Worm (Caenorhabditis elegans) whole organism, L2 larva: ENCODE results near the gene srh-31.

Experiments used
- C34F6.9 ChIP-seq: fragments of 150-350 bp; optimal IDR thresholded peaks from 2 replicates; lab custom pipeline; 2014; ENCODE audit warnings: missing biosample characterization, missing genetic modification characterization
- F13H6.1 ChIP-seq: sonication (generic microtip); optimal IDR thresholded peaks from 2 replicates; lab custom pipeline; 2016; ENCODE audit warnings: missing genetic modification characterization, missing compliant biosample characterization
- R02D3.7 ChIP-seq: fragments of 150-350 bp; optimal IDR thresholded peaks from 2 replicates; lab custom pipeline; 2014; ENCODE audit warnings: missing biosample characterization, missing genetic modification characterization
- Y55F3AM.14 ChIP-seq: fragments of 200-800 bp; sonication (Bioruptor generic); optimal IDR thresholded peaks from 2 replicates; lab custom pipeline; 2018; ENCODE audit warnings: mild to moderate bottlenecking, missing genetic modification characterization, missing compliant biosample characterization
- ZK546.5 ChIP-seq: sonication (generic microtip); optimal IDR thresholded peaks from 2 replicates; lab custom pipeline; 2017; ENCODE audit warnings: missing biosample characterization, missing genetic modification characterization
- aly-2 ChIP-seq: fragments of 150-350 bp; optimal IDR thresholded peaks from 2 replicates; lab custom pipeline; 2014; ENCODE audit warnings: missing biosample characterization, missing genetic modification characterization
- blmp-1 ChIP-seq: sonication (generic microtip); optimal IDR thresholded peaks from 2 replicates; lab custom pipeline; 2017; ENCODE audit warnings: missing genetic modification characterization, mild to moderate bottlenecking, missing compliant biosample characterization, antibody characterized with exemption, moderate library complexity; ENCODE audit not compliant: insufficient read depth
- ceh-16 ChIP-seq: fragments of 150-350 bp; optimal IDR thresholded peaks from 2 replicates; lab custom pipeline; 2014; ENCODE audit warnings: missing biosample characterization, missing genetic modification characterization
- crh-2 ChIP-seq: sonication (generic microtip); optimal IDR thresholded peaks from 2 replicates; lab custom pipeline; 2017; ENCODE audit warnings: missing biosample characterization, missing genetic modification characterization
- egl-27 ChIP-seq: sonication (generic microtip); optimal IDR thresholded peaks from 3 replicates; lab custom pipeline; 2017; ENCODE audit warnings: missing biosample characterization, missing genetic modification reagents, missing genetic modification characterization
- elt-3 ChIP-seq: sonication (generic microtip); optimal IDR thresholded peaks from 2 replicates; lab custom pipeline; 2017; ENCODE audit warnings: missing biosample characterization, missing genetic modification characterization
- fos-1 ChIP-seq: fragments of 150-350 bp; optimal IDR thresholded peaks from 2 replicates; lab custom pipeline; 2014; ENCODE audit warnings: missing biosample characterization, missing genetic modification characterization
- gmeb-1 ChIP-seq: fragments of 150-350 bp; optimal IDR thresholded peaks from 2 replicates; lab custom pipeline; 2014; ENCODE audit warnings: missing biosample characterization, missing genetic modification characterization
- lin-11 ChIP-seq: fragments of 150-350 bp; sonication (generic microtip); optimal IDR thresholded peaks from 2 replicates; lab custom pipeline; 2014; ENCODE audit warnings: missing biosample characterization, missing genetic modification characterization, inconsistent platforms, mixed read lengths
- lin-13 ChIP-seq: fragments of 150-350 bp; optimal IDR thresholded peaks from 2 replicates; lab custom pipeline; 2014; ENCODE audit warnings: missing biosample characterization, missing genetic modification reagents, missing genetic modification characterization
- lsy-2 ChIP-seq, 2 experiments: fragments of 150-350 bp in 1 of 2; sonication (generic microtip) in 1 of 2; optimal IDR thresholded peaks; 2 replicates each; lab custom pipeline; 2014 to 2017; ENCODE audit warnings: missing biosample characterization in 2 of 2, missing genetic modification characterization in 2 of 2
- mab-5 ChIP-seq: fragments of 150-350 bp; optimal IDR thresholded peaks from 2 replicates; lab custom pipeline; 2014; ENCODE audit warnings: missing biosample characterization, missing genetic modification characterization
- mbf-1 ChIP-seq: sonication (generic microtip); optimal IDR thresholded peaks from 2 replicates; lab custom pipeline; 2017; ENCODE audit warnings: missing biosample characterization, missing genetic modification characterization
- mdl-1 ChIP-seq, 2 experiments: fragments of 150-350 bp in 1 of 2; sonication (generic microtip) in 1 of 2; optimal IDR thresholded peaks; 2 replicates each; lab custom pipeline; 2017; ENCODE audit warnings: missing biosample characterization in 2 of 2, missing genetic modification characterization in 2 of 2
- nhr-10 ChIP-seq: sonication (generic microtip); optimal IDR thresholded peaks from 2 replicates; lab custom pipeline; 2017; ENCODE audit warnings: missing biosample characterization, missing genetic modification characterization
- nhr-12 ChIP-seq: fragments of 150-350 bp; optimal IDR thresholded peaks from 2 replicates; lab custom pipeline; 2014; ENCODE audit warnings: missing biosample characterization, missing genetic modification characterization
- nhr-23 ChIP-seq: fragments of 150-350 bp; optimal IDR thresholded peaks from 2 replicates; lab custom pipeline; 2014; ENCODE audit warnings: missing biosample characterization, missing genetic modification reagents, missing genetic modification characterization
- nhr-25 ChIP-seq: fragments of 150-350 bp; sonication (generic microtip); optimal IDR thresholded peaks from 3 replicates; lab custom pipeline; 2014; ENCODE audit warnings: missing biosample characterization, missing genetic modification characterization
- nhr-6 ChIP-seq: fragments of 150-350 bp; optimal IDR thresholded peaks from 2 replicates; lab custom pipeline; 2014; ENCODE audit warnings: missing biosample characterization, missing genetic modification characterization
- nhr-77 ChIP-seq: fragments of 150-350 bp; optimal IDR thresholded peaks from 2 replicates; lab custom pipeline; 2014; ENCODE audit warnings: missing biosample characterization, missing genetic modification characterization
- sem-4 ChIP-seq: fragments of 150-350 bp; optimal IDR thresholded peaks from 2 replicates; lab custom pipeline; 2014; ENCODE audit warnings: missing biosample characterization, missing genetic modification reagents, missing genetic modification characterization
- sma-3 ChIP-seq: sonication (generic microtip); optimal IDR thresholded peaks from 2 replicates; lab custom pipeline; 2016; ENCODE audit warnings: missing genetic modification reagents, missing genetic modification characterization, missing compliant biosample characterization
- sma-9 ChIP-seq, 2 experiments: fragments of 150-350 bp in 1 of 2; sonication (generic microtip) in 1 of 2; optimal IDR thresholded peaks; 2 replicates each; lab custom pipeline; 2014 to 2016; ENCODE audit warnings: missing genetic modification characterization in 2 of 2, mild to moderate bottlenecking in 1 of 2, missing biosample characterization in 1 of 2, missing compliant biosample characterization in 1 of 2, missing genetic modification reagents in 1 of 2, moderate library complexity in 1 of 2
- snpc-4 ChIP-seq: fragments of 150-350 bp; optimal IDR thresholded peaks from 2 replicates; lab custom pipeline; 2014; ENCODE audit warnings: missing biosample characterization, missing genetic modification characterization
- unc-55 ChIP-seq: fragments of 150-350 bp; sonication (generic microtip); optimal IDR thresholded peaks from 3 replicates; lab custom pipeline; 2014; ENCODE audit warnings: missing biosample characterization, missing genetic modification reagents, missing genetic modification characterization
- unc-62 ChIP-seq: fragments of 150-350 bp; optimal IDR thresholded peaks from 2 replicates; lab custom pipeline; 2014; ENCODE audit warnings: missing biosample characterization, missing genetic modification reagents, missing genetic modification characterization
- zag-1 ChIP-seq: fragments of 150-350 bp; optimal IDR thresholded peaks from 2 replicates; lab custom pipeline; 2014; ENCODE audit warnings: missing biosample characterization, missing genetic modification characterization
- ztf-1 ChIP-seq: fragments of 200-800 bp; sonication (Bioruptor generic); conservative IDR thresholded peaks from 2 replicates; pipeline ENCODE4 v1.3.6; 2022; ENCODE audit warnings: missing genetic modification characterization, missing compliant biosample characterization
- ztf-11 ChIP-seq: sonication (generic microtip); optimal IDR thresholded peaks from 2 replicates; lab custom pipeline; 2017; ENCODE audit warnings: missing biosample characterization, missing genetic modification characterization

The srh-31 gene

ce11 chrV:17705814-17706213 is 1.3 kb upstream of the srh-31 start, which contains the start of gene W06D12.6:
TSS of gene W06D12.6 (plus strand) at chrV:17706114.
- no peak for TF ChIP-seq snpc-4 (tag; lab: Kevin White, UChicago)

- TF ChIP-seq R02D3.7 (no peak), sma-3 (GFP tag; lab: Kevin White, UChicago) (no peak), unc-55 (GFP tag; lab: Kevin White, UChicago) (no peak), fos-1 (tag; lab: Kevin White, UChicago) (no peak)
These were observed 810 bp upstream of the srh-31 start for ce11 chrV:17706217-17706806.

- no peak for TF ChIP-seq unc-55 (GFP tag; lab: Kevin White, UChicago)
- TF ChIP-seq ZK546.5 (tag; lab: Kevin White, UChicago), result no peak
- TF ChIP-seq nhr-77 (tag; lab: Kevin White, UChicago), result no peak
- TF ChIP-seq nhr-6 (tag; lab: Kevin White, UChicago), result no peak
- no peak for TF ChIP-seq mbf-1 (tag; lab: Kevin White, UChicago)
- no peak for TF ChIP-seq F13H6.1 (tag; lab: Kevin White, UChicago)
- no peak for TF ChIP-seq R02D3.7
- TF ChIP-seq nhr-25 (tag; lab: Kevin White, UChicago), result no peak
- TF ChIP-seq ztf-11 (tag; lab: Kevin White, UChicago), result no peak
- no peak for TF ChIP-seq sma-9 (GFP tag; optimal IDR thresholded peaks at IDR 0.05; lab: Kevin White, UChicago)
- TF ChIP-seq sma-9 (tag; optimal IDR thresholded peaks at IDR 0.05; lab: Kevin White, UChicago), result no peak
- no peak for TF ChIP-seq sem-4 (tag; lab: Kevin White, UChicago)
- no peak for TF ChIP-seq ceh-16 (tag; lab: Kevin White, UChicago)
- no peak for TF ChIP-seq Y55F3AM.14 (GFP tag; lab: Kevin White, UChicago)
- TF ChIP-seq nhr-12 (tag; lab: Kevin White, UChicago), result no peak
- no peak for TF ChIP-seq gmeb-1 (tag; lab: Kevin White, UChicago)
- no peak for TF ChIP-seq mdl-1 (tag; optimal IDR thresholded peaks at IDR 0.05; lab: Kevin White, UChicago)
- no peak for TF ChIP-seq C34F6.9 (tag; lab: Kevin White, UChicago)
- TF ChIP-seq mab-5 (tag; lab: Kevin White, UChicago), result no peak
- no peak for TF ChIP-seq lsy-2 (tag; optimal IDR thresholded peaks at IDR 0.05; lab: Kevin White, UChicago)
These were observed 5.2 kb downstream of the srh-31 start for ce11 chrV:17712349-17712748.

- TF ChIP-seq gmeb-1 (tag; lab: Kevin White, UChicago) (peak; percentile 51), fos-1 (tag; lab: Kevin White, UChicago) (peak; percentile 91), F13H6.1 (tag; lab: Kevin White, UChicago) (no peak), crh-2 (tag; lab: Kevin White, UChicago) (peak; percentile 15)
These were observed 7.2 kb downstream of the srh-31 start, which contains the start of gene twk-33 for ce11 chrV:17714330-17714729. TSS of gene twk-33 (minus strand) at chrV:17714377.

- TF ChIP-seq R02D3.7 (no peak), blmp-1 (tag; lab: Kevin White, UChicago) (no peak), nhr-23 (no peak), elt-3 (no peak), sem-4 (tag; lab: Kevin White, UChicago) (no peak), egl-27 (tag; lab: Kevin White, UChicago) (no peak), fos-1 (tag; lab: Kevin White, UChicago) (no peak), mbf-1 (tag; lab: Kevin White, UChicago) (no peak), zag-1 (tag; lab: Kevin White, UChicago) (no peak), nhr-10 (no peak), mab-5 (tag; lab: Kevin White, UChicago) (no peak), ztf-1 (no peak), nhr-6 (tag; lab: Kevin White, UChicago) (no peak), aly-2 (tag; lab: Kevin White, UChicago) (no peak), lin-13 (GFP tag; lab: Kevin White, UChicago) (no peak), lin-11 (no peak), sma-9 (GFP tag; optimal IDR thresholded peaks at IDR 0.05; lab: Kevin White, UChicago) (no peak), sma-9 (tag; optimal IDR thresholded peaks at IDR 0.05; lab: Kevin White, UChicago) (no peak), nhr-12 (tag; lab: Kevin White, UChicago) (no peak), unc-62 (GFP tag; lab: Kevin White, UChicago) (no peak)
- TF ChIP-seq, all 48 proteins: peak for 0
These were observed 11.5 kb downstream of the srh-31 start, which contains the start of gene str-77 for ce11 chrV:17718647-17719046. TSS of gene str-77 (plus strand) at chrV:17718947.
